Worm (Caenorhabditis elegans) whole organism, late embryonic: ENCODE data around the gene sym-4.

Experiments used
- F13H6.1 ChIP-seq: sonication (generic microtip); optimal IDR thresholded peaks from 2 replicates; lab custom pipeline; 2016; ENCODE audit warnings: missing genetic modification characterization, missing compliant biosample characterization
- elt-4 ChIP-seq: sonication (generic microtip); optimal IDR thresholded peaks from 2 replicates; lab custom pipeline; 2016; ENCODE audit warnings: missing genetic modification characterization, missing compliant biosample characterization
- hlh-6 ChIP-seq: sonication (generic microtip); optimal IDR thresholded peaks from 2 replicates; lab custom pipeline; 2016; ENCODE audit warnings: missing genotype, missing genetic modification characterization, missing compliant biosample characterization
- pqm-1 ChIP-seq: sonication (generic microtip); optimal IDR thresholded peaks from 2 replicates; lab custom pipeline; 2016; ENCODE audit warnings: missing genetic modification characterization, missing compliant biosample characterization
- ttx-3 ChIP-seq: sonication (generic microtip); optimal IDR thresholded peaks from 2 replicates; lab custom pipeline; 2016; ENCODE audit warnings: missing genetic modification reagents, missing genetic modification characterization, missing compliant biosample characterization

DNA sequence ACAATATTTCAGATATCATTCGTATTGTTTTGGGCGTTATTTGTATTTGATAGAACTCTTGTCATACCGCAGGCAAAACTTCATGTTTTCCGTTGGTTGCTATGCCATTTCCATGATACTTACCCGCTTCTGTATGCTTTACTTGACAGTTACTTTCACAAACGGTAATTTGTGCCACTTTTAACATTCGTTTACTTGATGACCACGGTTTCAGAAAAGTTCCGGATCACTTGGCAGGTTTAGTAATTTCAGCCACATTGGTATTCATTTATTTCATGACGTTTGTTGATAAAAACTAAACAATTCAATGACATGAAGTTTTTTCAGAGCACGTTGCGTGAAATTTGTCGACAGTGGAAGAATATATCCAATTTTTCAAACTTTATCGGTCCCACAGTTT is 10.1 kb upstream of the sym-4 start:
- TF ChIP-seq ttx-3 (tag; lab: Kevin White, UChicago) (no peak), pqm-1 (tag; lab: Kevin White, UChicago) (no peak), hlh-6 (tag; lab: Kevin White, UChicago) (no peak), F13H6.1 (tag; lab: Kevin White, UChicago) (no peak), elt-4 (tag; lab: Kevin White, UChicago) (no peak)
